Worm (Caenorhabditis elegans): ENCODE measurements around the gene K09E9.4.

Gene K09E9.4

DNA sequence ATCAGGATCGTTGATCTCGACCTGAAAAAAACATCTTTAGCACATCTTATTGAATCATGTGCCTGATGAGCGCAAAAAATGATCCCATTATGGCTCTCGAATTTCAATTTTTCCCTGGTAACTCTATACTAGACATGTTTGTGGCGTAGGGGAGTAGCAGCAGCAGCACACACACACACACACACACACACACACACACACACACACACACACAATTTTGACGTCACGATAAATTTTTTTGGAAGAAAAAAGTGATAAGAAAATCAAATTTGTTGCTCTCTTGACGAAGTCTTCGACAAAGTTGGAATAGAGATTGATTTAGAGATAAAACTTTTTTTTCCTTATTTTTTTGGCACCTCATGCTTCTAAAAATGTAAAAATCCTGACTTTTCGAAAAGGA lies 625 bp downstream of the K09E9.4 start:
- TF ChIP-seq ctbp-1 (GFP tag; IDR thresholded peaks at IDR 0.05) (0 out of 2 replicates have a peak, but pooled peaks have one; percentile 12), lin-39 (tag; optimal IDR thresholded peaks at IDR 0.05) (no peak), nhr-28 (tag; optimal IDR thresholded peaks at IDR 0.05) (peak; percentile 58), hmg-1.1 (GFP tag; IDR thresholded peaks at IDR 0.05) (no peak), duxl-1 (tag; optimal IDR thresholded peaks at IDR 0.05; ENCODE audit: poor library complexity) (no peak), zfp-2 (tag; optimal IDR thresholded peaks at IDR 0.05) (no peak), daf-16 (GFP tag; optimal IDR thresholded peaks at IDR 0.05) (no peak), daf-16 (tag; optimal IDR thresholded peaks at IDR 0.05) (peak; percentile 39), madf-5 (GFP tag; IDR thresholded peaks at IDR 0.05) (no peak), dmd-6 (GFP tag; IDR thresholded peaks at IDR 0.05) (peak; percentile 57), php-3 (GFP tag; IDR thresholded peaks at IDR 0.05) (no peak), nhr-77 (tag; optimal IDR thresholded peaks at IDR 0.05) (no peak), mep-1 (tag; optimal IDR thresholded peaks at IDR 0.05) (no peak), dve-1 (tag; optimal IDR thresholded peaks at IDR 0.05; ENCODE audit: insufficient read depth) (peak; percentile 23), unc-62 (GFP tag; optimal IDR thresholded peaks at IDR 0.05 in 1 of 2) (no peak), unc-62 (tag; optimal IDR thresholded peaks at IDR 0.05) (no peak), ztf-7 (tag; optimal IDR thresholded peaks at IDR 0.05) (no peak), hlh-11 (tag; optimal IDR thresholded peaks at IDR 0.05) (peak; percentile 32), mdl-1 (tag; optimal IDR thresholded peaks at IDR 0.05) (no peak), Y75B8A.6 (GFP tag; IDR thresholded peaks at IDR 0.05) (no peak), ces-1 (GFP tag; optimal IDR thresholded peaks at IDR 0.05) (no peak), arid-1 (GFP tag; conservative IDR thresholded peaks at IDR 0.05) (no peak), daf-12 (tag; optimal IDR thresholded peaks at IDR 0.05) (no peak), mes-2 (tag; optimal IDR thresholded peaks at IDR 0.05; ENCODE audit: poor library complexity, severe bottlenecking) (peak; percentile 8)

ce11 chrX:15628945-15629344 lies 1.3 kb downstream of the K09E9.4 start:
- TF ChIP-seq sdz-12 (GFP tag; optimal IDR thresholded peaks at IDR 0.05): no peak
- no peak for TF ChIP-seq F10B5.3 (tag; optimal IDR thresholded peaks at IDR 0.05)
- TF ChIP-seq ztf-7 (tag; optimal IDR thresholded peaks at IDR 0.05): no peak
- TF ChIP-seq aha-1 (tag): peak; percentile 95

DNA sequence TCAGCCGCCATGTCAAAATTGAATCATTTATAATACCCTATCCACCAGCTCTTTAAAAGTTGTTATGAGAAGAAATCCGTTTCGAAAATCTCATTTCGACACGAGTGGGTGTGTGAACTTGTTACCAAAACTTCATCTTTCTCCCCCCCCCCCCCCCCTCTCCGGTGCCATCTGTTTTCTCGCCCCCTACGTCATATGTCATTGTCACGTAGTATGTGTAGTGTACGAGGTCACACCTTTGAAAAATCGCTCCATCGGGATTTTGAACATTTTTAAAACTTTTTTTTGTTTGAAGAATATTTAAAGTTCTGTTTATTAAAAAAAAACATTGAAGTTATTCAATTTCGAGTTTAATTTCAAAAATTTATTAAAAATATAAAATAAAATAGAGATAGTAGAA lies 2.4 kb downstream of the K09E9.4 start:
- TF ChIP-seq nhr-6 (tag; optimal IDR thresholded peaks at IDR 0.05): no peak
- peak; percentile 24 for TF ChIP-seq nhr-28 (tag; optimal IDR thresholded peaks at IDR 0.05)
- TF ChIP-seq hlh-30 (tag; optimal IDR thresholded peaks at IDR 0.05; ENCODE audit: insufficient read depth): peak; percentile 54
- peak; percentile 30 for TF ChIP-seq hlh-11 (tag; optimal IDR thresholded peaks at IDR 0.05)

- no peak for TF ChIP-seq lim-7 (GFP tag; IDR thresholded peaks at IDR 0.05)
- TF ChIP-seq mdl-1 (tag; optimal IDR thresholded peaks at IDR 0.05): peak in 1 of 2 experiments; percentile 14
- TF ChIP-seq gei-8 (GFP tag; optimal IDR thresholded peaks at IDR 0.05): no peak
- peak in 1 of 2 experiments; percentile 97 for TF ChIP-seq unc-62 (GFP tag; optimal IDR thresholded peaks at IDR 0.05 in 1 of 2)
- TF ChIP-seq unc-62 (tag; optimal IDR thresholded peaks at IDR 0.05): no peak
- peak; percentile 46 for TF ChIP-seq nhr-28 (tag; optimal IDR thresholded peaks at IDR 0.05)
- peak; percentile 27; the same call in 1 of the 2 replicates for TF ChIP-seq dmd-6 (GFP tag; IDR thresholded peaks at IDR 0.05)
- TF ChIP-seq hlh-30 (tag; optimal IDR thresholded peaks at IDR 0.05; ENCODE audit: insufficient read depth): peak; percentile 4
- no peak for TF ChIP-seq lsy-2 (tag; optimal IDR thresholded peaks at IDR 0.05)
- peak; percentile 88 for TF ChIP-seq aha-1 (tag)
These were observed 4.0 kb downstream of the K09E9.4 start for ce11 chrX:15626119-15626850.

DNA sequence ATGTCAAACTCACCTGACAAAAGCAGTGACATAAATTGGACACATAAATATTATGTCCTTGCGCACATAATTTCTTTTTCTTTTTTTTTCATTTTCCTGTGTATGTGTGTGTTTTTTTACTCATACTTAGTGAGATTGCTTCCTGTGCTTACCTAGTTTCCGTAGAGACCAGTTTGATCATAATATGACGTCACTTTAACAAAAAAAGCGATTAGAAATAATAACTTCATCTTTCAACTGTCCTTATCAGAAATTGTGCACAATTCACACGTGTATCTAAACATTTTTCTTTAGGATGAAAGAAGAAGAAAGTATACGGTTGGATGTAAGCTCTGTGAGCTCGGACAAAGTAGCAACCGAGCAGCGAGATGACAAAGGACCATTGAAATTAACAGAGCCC lies 8.2 kb downstream of the K09E9.4 start:
- no peak for TF ChIP-seq ces-1 (GFP tag; optimal IDR thresholded peaks at IDR 0.05)
- TF ChIP-seq ceh-62 (tag; optimal IDR thresholded peaks at IDR 0.05): no peak
- TF ChIP-seq lin-39 (tag; optimal IDR thresholded peaks at IDR 0.05): no peak
- TF ChIP-seq T20F7.1 (GFP tag; optimal IDR thresholded peaks at IDR 0.05): no peak
- TF ChIP-seq ceh-32 (tag; optimal IDR thresholded peaks at IDR 0.05; ENCODE audit: poor library complexity): no peak
- no peak for TF ChIP-seq rbr-2 (tag; optimal IDR thresholded peaks at IDR 0.05)
- no peak for TF ChIP-seq daf-8 (GFP tag; IDR thresholded peaks at IDR 0.05)
- no peak for TF ChIP-seq ama-1 (optimal IDR thresholded peaks at IDR 0.05)
- TF ChIP-seq lsy-2 (tag; optimal IDR thresholded peaks at IDR 0.05): peak in 1 of 2 experiments; percentile 8
- TF ChIP-seq egl-43 (GFP tag; IDR thresholded peaks at IDR 0.05): no peak
- TF ChIP-seq saeg-2 (GFP tag; IDR thresholded peaks at IDR 0.05): no peak
- TF ChIP-seq Y75B8A.6 (GFP tag; IDR thresholded peaks at IDR 0.05): no peak
- no peak for TF ChIP-seq nhr-237 (tag; optimal IDR thresholded peaks at IDR 0.05)
- TF ChIP-seq nhr-11 (tag; optimal IDR thresholded peaks at IDR 0.05): no peak
- no peak for TF ChIP-seq lin-38 (GFP tag; IDR thresholded peaks at IDR 0.05)
- TF ChIP-seq arid-1 (GFP tag; conservative IDR thresholded peaks at IDR 0.05): no peak
